Fruit fly (Drosophila melanogaster): ENCODE measurements around the gene CG43861.

- TF ChIP-seq sage (GFP tag; optimal IDR thresholded peaks at IDR 0.05) (no peak), CG9705 (GFP tag; optimal IDR thresholded peaks at IDR 0.05) (no peak), OdsH (GFP tag; optimal IDR thresholded peaks at IDR 0.05) (no peak), Jra (GFP tag; optimal IDR thresholded peaks at IDR 0.05) (no peak), dl (GFP tag; optimal IDR thresholded peaks at IDR 0.05; ENCODE audit: insufficient read depth in 1 of 2, partially characterized antibody in 2 of 2) (no peak), Myc (optimal IDR thresholded peaks at IDR 0.05) (no peak), psq (GFP tag; optimal IDR thresholded peaks at IDR 0.05) (no peak), HLH106 (tag; optimal IDR thresholded peaks at IDR 0.05) (no peak), CG32264 (GFP tag; optimal IDR thresholded peaks at IDR 0.05) (no peak), Hr78 (GFP tag; optimal IDR thresholded peaks at IDR 0.05) (no peak), pan (optimal IDR thresholded peaks at IDR 0.05) (no peak)
These were observed 93.3 kb downstream of the CG43861 start for dm6 chr2L:19923786-19924185.
